Worm (Caenorhabditis elegans): ENCODE results near the gene tag-244.

tag-244 gene

ce11 chrIV:1550578-1550977, at the start of gene tag-244:
Gene tag-244 (plus strand): TSS chrIV:1550878.
- TF ChIP-seq swsn-7 (tag; optimal IDR thresholded peaks at IDR 0.05) (no peak), lin-39 (tag; optimal IDR thresholded peaks at IDR 0.05) (no peak), ces-1 (GFP tag; optimal IDR thresholded peaks at IDR 0.05) (no peak), nhr-28 (tag; optimal IDR thresholded peaks at IDR 0.05) (no peak), ztf-11 (tag; optimal IDR thresholded peaks at IDR 0.05) (no peak), ztf-4 (tag; optimal IDR thresholded peaks at IDR 0.05) (no peak), isw-1 (GFP tag; IDR thresholded peaks at IDR 0.05) (no peak), C34B4.2 (tag; optimal IDR thresholded peaks at IDR 0.05) (no peak), grh-1 (GFP tag; IDR thresholded peaks at IDR 0.05) (no peak), egl-13 (tag; optimal IDR thresholded peaks at IDR 0.05) (no peak), unc-98 (GFP tag; IDR thresholded peaks at IDR 0.05) (no peak), lin-14 (GFP tag; optimal IDR thresholded peaks at IDR 0.05) (no peak), snu-23 (GFP tag; optimal IDR thresholded peaks at IDR 0.05) (no peak), nhr-11 (tag; optimal IDR thresholded peaks at IDR 0.05) (no peak), ceh-90 (tag; optimal IDR thresholded peaks at IDR 0.05) (no peak), nhr-71 (tag; optimal IDR thresholded peaks at IDR 0.05) (no peak), irx-1 (tag; optimal IDR thresholded peaks at IDR 0.05) (no peak), C04F5.9 (tag; optimal IDR thresholded peaks at IDR 0.05) (no peak), unc-30 (tag; optimal IDR thresholded peaks at IDR 0.05) (no peak), efl-1 (optimal IDR thresholded peaks at IDR 0.05) (no peak), efl-1 (GFP tag; optimal IDR thresholded peaks at IDR 0.05 in 1 of 2) (no peak)

- TF ChIP-seq skn-1 (tag; optimal IDR thresholded peaks at IDR 0.05): no peak
- TF ChIP-seq elt-2 (tag; optimal IDR thresholded peaks at IDR 0.05): peak; percentile 55
- no peak for TF ChIP-seq nhr-19 (GFP tag; conservative IDR thresholded peaks at IDR 0.05)
Observed at ce11 chrIV:1510241-1510640, 40.4 kb upstream of the tag-244 start, which contains the start of gene txt-4. Gene txt-4 (plus strand): TSS chrIV:1510564.

- TF ChIP-seq Y116A8C.19 (tag; optimal IDR thresholded peaks at IDR 0.05; ENCODE audit: borderline replicate concordance) (no peak), nhr-85 (tag) (peak; percentile 52)
Observed at ce11 chrIV:1512944-1513343, 37.7 kb upstream of the tag-244 start.

- TF ChIP-seq nhr-12 (tag; optimal IDR thresholded peaks at IDR 0.05) (no peak), nhr-85 (tag) (peak; percentile 29), nhr-20 (tag; optimal IDR thresholded peaks at IDR 0.05) (no peak)
Observed at ce11 chrIV:1514415-1514814, 36.3 kb upstream of the tag-244 start.

ce11 chrIV:1515891-1516290, 34.8 kb upstream of the tag-244 start:
- no peak for TF ChIP-seq pqm-1 (tag; optimal IDR thresholded peaks at IDR 0.05)
- TF ChIP-seq rnt-1 (tag; optimal IDR thresholded peaks at IDR 0.05): no peak
- no peak for TF ChIP-seq unc-86 (tag; optimal IDR thresholded peaks at IDR 0.05)
- TF ChIP-seq efl-3 (GFP tag; optimal IDR thresholded peaks at IDR 0.05): no peak
- no peak for TF ChIP-seq hlh-4 (tag; optimal IDR thresholded peaks at IDR 0.05)
- no peak for TF ChIP-seq tlp-1 (tag; optimal IDR thresholded peaks at IDR 0.05)
- TF ChIP-seq ceh-88 (GFP tag; IDR thresholded peaks at IDR 0.05): no peak
- no peak for TF ChIP-seq fos-1 (tag; optimal IDR thresholded peaks at IDR 0.05)
- no peak for TF ChIP-seq vab-15 (tag; optimal IDR thresholded peaks at IDR 0.05)
- TF ChIP-seq blmp-1 (tag; optimal IDR thresholded peaks at IDR 0.05): no peak

All from whole organism, L1 larva.